Fruit fly (Drosophila melanogaster) whole organism, prepupa: ENCODE results near the gene Rop.

Source experiments
- CG11294 ChIP-seq: fragments of 200-800 bp; sonication (Bioruptor generic); IDR thresholded peaks from 2 replicates; pipeline ENCODE4 v1.3.6; 2022; ENCODE audit warnings: missing biosample characterization, missing genetic modification characterization
- CG4318 ChIP-seq: fragments of 200-800 bp; sonication (Bioruptor generic); optimal IDR thresholded peaks from 3 replicates; lab custom pipeline; 2017; ENCODE audit warnings: missing biosample characterization, mild to moderate bottlenecking, missing genetic modification characterization
- CG8319 ChIP-seq: fragments of 200-800 bp; sonication (Bioruptor generic); optimal IDR thresholded peaks from 3 replicates; lab custom pipeline; 2016; ENCODE audit warnings: missing biosample characterization, missing genetic modification characterization
- Lpt ChIP-seq: fragments of 200-800 bp; sonication (Bioruptor generic); optimal IDR thresholded peaks from 3 replicates; lab custom pipeline; 2016; ENCODE audit warnings: missing biosample characterization, missing genetic modification characterization
- fd59A ChIP-seq: fragments of 200-800 bp; sonication (Bioruptor generic); optimal IDR thresholded peaks from 2 replicates; lab custom pipeline; 2017; ENCODE audit warnings: missing biosample characterization, mild to moderate bottlenecking, missing genetic modification characterization, missing genetic modification reagents
- lz ChIP-seq: fragments of 200-800 bp; sonication (Bioruptor generic); optimal IDR thresholded peaks from 3 replicates; lab custom pipeline; 2016; ENCODE audit warnings: missing biosample characterization, missing genetic modification characterization
- vri ChIP-seq: fragments of 200-800 bp; sonication (Bioruptor generic); optimal IDR thresholded peaks from 3 replicates; lab custom pipeline; 2016; ENCODE audit warnings: missing biosample characterization, mild to moderate bottlenecking, missing genetic modification characterization

DNA sequence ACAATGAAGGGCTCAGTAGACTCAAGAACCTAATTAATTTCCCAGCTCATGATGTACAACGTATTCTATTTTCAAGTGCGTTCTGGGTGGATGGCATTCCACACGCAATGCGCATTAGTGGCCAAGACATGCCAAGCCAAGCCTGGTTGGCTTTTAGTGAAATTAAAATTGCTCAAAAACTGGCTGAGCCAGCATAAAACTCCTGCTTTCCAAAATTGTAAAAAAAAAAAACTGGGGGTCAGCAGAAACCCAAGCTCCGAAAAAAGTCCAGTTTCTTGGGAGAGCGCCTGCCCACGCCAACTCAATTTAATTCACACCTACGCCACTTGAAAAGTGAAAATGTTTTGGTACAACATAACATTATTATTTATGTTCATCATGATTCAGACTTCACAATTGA lies 20.5 kb downstream of the Rop start:
- TF ChIP-seq CG11294 (GFP tag; lab: Robert Waterston, UW) (no peak), CG8319 (GFP tag; lab: Kevin White, UChicago) (no peak), CG4318 (GFP tag; lab: Kevin White, UChicago) (no peak), fd59A (GFP tag; lab: Kevin White, UChicago) (no peak), vri (GFP tag; lab: Kevin White, UChicago) (no peak), lz (GFP tag; lab: Kevin White, UChicago) (no peak), Lpt (GFP tag; lab: Kevin White, UChicago) (no peak)
